Worm (Caenorhabditis elegans) whole organism, L1 larva: ENCODE data around the gene atg-18.

ENCODE experiments used
- ceh-88 ChIP-seq: fragments of 200-800 bp; sonication (Bioruptor generic); IDR thresholded peaks from 2 replicates; pipeline ENCODE4 v1.3.6; 2022; ENCODE audit warnings: missing genetic modification characterization, missing compliant biosample characterization
- ces-1 ChIP-seq: fragments of 150-350 bp; optimal IDR thresholded peaks from 2 replicates; lab custom pipeline; 2014; ENCODE audit warnings: missing biosample characterization, missing genetic modification reagents, missing genetic modification characterization
- irx-1 ChIP-seq: sonication (generic microtip); optimal IDR thresholded peaks from 2 replicates; lab custom pipeline; 2016; ENCODE audit warnings: missing genetic modification characterization, missing compliant biosample characterization
- jun-1 ChIP-seq: fragments of 150-350 bp; optimal IDR thresholded peaks from 2 replicates; lab custom pipeline; 2014; ENCODE audit warnings: missing biosample characterization, missing genetic modification reagents, missing genetic modification characterization
- lsy-2 ChIP-seq, 2 experiments: fragments of 150-350 bp; optimal IDR thresholded peaks; 2 replicates each; lab custom pipeline; 2014; ENCODE audit warnings: missing biosample characterization in 2 of 2, missing genetic modification characterization in 2 of 2
- mdl-1 ChIP-seq, 2 experiments: fragments of 150-350 bp; optimal IDR thresholded peaks; 2 replicates each; lab custom pipeline; 2014 to 2017; ENCODE audit warnings: missing biosample characterization in 2 of 2, missing genetic modification characterization in 2 of 2, inconsistent platforms in 1 of 2
- nhr-19 ChIP-seq: fragments of 200-800 bp; sonication (Bioruptor generic); conservative IDR thresholded peaks from 2 replicates; pipeline ENCODE4 v1.3.6; 2022; ENCODE audit warnings: missing genetic modification characterization, missing compliant biosample characterization
- nhr-90 ChIP-seq: sonication (generic microtip); optimal IDR thresholded peaks from 2 replicates; lab custom pipeline; 2016; ENCODE audit warnings: mild to moderate bottlenecking, missing genetic modification characterization, missing compliant biosample characterization; ENCODE audit not compliant: poor library complexity
- tlp-1 ChIP-seq: fragments of 150-350 bp; optimal IDR thresholded peaks from 2 replicates; lab custom pipeline; 2014; ENCODE audit warnings: missing biosample characterization, missing genetic modification characterization
- zag-1 ChIP-seq: fragments of 150-350 bp; optimal IDR thresholded peaks from 2 replicates; lab custom pipeline; 2014; ENCODE audit warnings: missing biosample characterization, missing genetic modification characterization
- ztf-11 ChIP-seq, 2 experiments: sonication (generic microtip); optimal IDR thresholded peaks; 2 replicates each; lab custom pipeline; 2016 to 2017; ENCODE audit warnings: missing genetic modification characterization in 2 of 2, missing biosample characterization in 1 of 2, missing compliant biosample characterization in 1 of 2

- TF ChIP-seq ces-1 (no peak), mdl-1 (tag; optimal IDR thresholded peaks at IDR 0.05; lab: Kevin White, UChicago) (no peak), nhr-90 (tag; lab: Kevin White, UChicago) (no peak), ztf-11 (tag; optimal IDR thresholded peaks at IDR 0.05; lab: Kevin White, UChicago) (no peak), lsy-2 (tag; optimal IDR thresholded peaks at IDR 0.05; lab: Kevin White, UChicago) (no peak), irx-1 (tag; lab: Kevin White, UChicago) (no peak), nhr-19 (GFP tag; lab: Robert Waterston, UW) (no peak), zag-1 (tag; lab: Kevin White, UChicago) (no peak), ceh-88 (GFP tag; lab: Robert Waterston, UW) (no peak), jun-1 (tag; lab: Kevin White, UChicago) (no peak), tlp-1 (tag; lab: Kevin White, UChicago) (no peak)
Measured at ce11 chrV:8650365-8650764, 19.2 kb upstream of the atg-18 start.
